Fruit fly (Drosophila melanogaster) Kc167 (cell line): Measurements from ENCODE around the gene CG9948.

ENCODE experiments used
- Myc ChIP-seq: fragments of >200 bp; optimal IDR thresholded peaks from 2 replicates; lab custom pipeline; 2017; ENCODE audit warnings: missing external identifiers
- Sin3A ChIP-seq: fragments of >200 bp; optimal IDR thresholded peaks from 2 replicates; lab custom pipeline; 2018; ENCODE audit warnings: missing external identifiers
- h ChIP-seq: fragments of >200 bp; optimal IDR thresholded peaks from 3 replicates; lab custom pipeline; 2018; ENCODE audit warnings: missing external identifiers
- insv ChIP-seq: fragments of >200 bp; optimal IDR thresholded peaks from 3 replicates; lab custom pipeline; 2018; ENCODE audit warnings: missing external identifiers
- psq ChIP-seq: fragments of >200 bp; optimal IDR thresholded peaks from 2 replicates; lab custom pipeline; 2017; ENCODE audit warnings: missing external identifiers
- ttk ChIP-seq: sonication (Bioruptor generic); optimal IDR thresholded peaks from 2 replicates; lab custom pipeline; 2017; ENCODE audit warnings: missing external identifiers

- no peak for TF ChIP-seq ttk (lab: Kevin White, UChicago)
- no peak for TF ChIP-seq insv (lab: Kevin White, UChicago)
- TF ChIP-seq psq (lab: Kevin White, UChicago), result no peak
- TF ChIP-seq Sin3A, result no peak
- TF ChIP-seq h (lab: Kevin White, UChicago), result no peak
- TF ChIP-seq Myc (lab: Kevin White, UChicago), result no peak
Observed at dm6 chr3L:6972367-6972766, 16.6 kb downstream of the CG9948 start, which contains the start of gene CG10063.
